Worm (Caenorhabditis elegans) whole organism, L4/young adult: ENCODE data around the gene ZK593.2.

Experiments used
- W03F9.2 ChIP-seq: fragments of 150-350 bp; optimal IDR thresholded peaks from 2 replicates; lab custom pipeline; 2014; ENCODE audit warnings: missing biosample characterization, missing genetic modification characterization
- him-1 ChIP-seq: sonication (generic microtip); optimal IDR thresholded peaks from 2 replicates; lab custom pipeline; 2016; ENCODE audit warnings: missing genotype, missing genetic modification reagents, missing genetic modification characterization, missing compliant biosample characterization

DNA sequence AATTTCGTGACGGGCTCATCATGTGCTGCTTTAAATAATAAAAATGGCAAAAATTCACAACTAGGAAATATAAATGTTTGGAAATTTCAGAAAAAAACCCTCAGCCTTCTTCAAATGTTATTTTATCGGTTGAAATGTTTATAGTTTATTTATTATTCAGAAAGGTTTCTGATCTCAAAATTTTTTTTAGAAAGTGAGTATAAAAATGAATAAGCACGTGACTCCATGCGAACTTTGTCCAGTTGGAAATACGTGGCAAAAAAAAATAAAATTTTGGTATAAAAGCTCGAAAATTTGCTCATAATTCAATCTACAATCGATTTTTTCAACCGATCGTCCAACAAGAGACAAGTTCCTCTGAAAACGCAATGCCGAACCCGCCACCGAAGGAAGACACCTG lies 36.3 kb downstream of the ZK593.2 start, which contains the start of gene nsph-3.1:
- no peak for TF ChIP-seq him-1 (tag; lab: Kevin White, UChicago)
- no peak for TF ChIP-seq W03F9.2
